Worm (Caenorhabditis elegans) whole organism, midembryonic: ENCODE results near the gene pitr-1.

Experiments used
- T22C8.4 ChIP-seq: fragments of 200-800 bp; sonication (Bioruptor generic); IDR thresholded peaks from 2 replicates; pipeline ENCODE4 v1.3.6; 2022; ENCODE audit warnings: missing genetic modification characterization, missing compliant biosample characterization
- cog-1 ChIP-seq: sonication (generic microtip); optimal IDR thresholded peaks from 2 replicates; lab custom pipeline; 2016; ENCODE audit warnings: missing genetic modification characterization, missing compliant biosample characterization
- flt-1 ChIP-seq: fragments of 200-800 bp; sonication (Bioruptor generic); IDR thresholded peaks from 2 replicates; pipeline ENCODE4 v1.3.6; 2022; ENCODE audit warnings: missing genetic modification characterization, missing compliant biosample characterization
- med-1 ChIP-seq: sonication (generic microtip); optimal IDR thresholded peaks from 2 replicates; lab custom pipeline; 2017; ENCODE audit warnings: missing genetic modification characterization, mild to moderate bottlenecking, missing compliant biosample characterization, antibody characterized with exemption, missing genetic modification reagents; ENCODE audit not compliant: insufficient read depth
- ref-1 ChIP-seq: fragments of 200-800 bp; sonication (Bioruptor generic); conservative IDR thresholded peaks from 2 replicates; pipeline ENCODE4 v1.3.6; 2022; ENCODE audit warnings: missing genetic modification reagents, missing genetic modification characterization, missing compliant biosample characterization
- ztf-23 ChIP-seq: fragments of 200-800 bp; sonication (Bioruptor generic); IDR thresholded peaks from 2 replicates; pipeline ENCODE4 v1.3.6; 2022; ENCODE audit warnings: missing genetic modification reagents, missing genetic modification characterization, missing compliant biosample characterization

DNA sequence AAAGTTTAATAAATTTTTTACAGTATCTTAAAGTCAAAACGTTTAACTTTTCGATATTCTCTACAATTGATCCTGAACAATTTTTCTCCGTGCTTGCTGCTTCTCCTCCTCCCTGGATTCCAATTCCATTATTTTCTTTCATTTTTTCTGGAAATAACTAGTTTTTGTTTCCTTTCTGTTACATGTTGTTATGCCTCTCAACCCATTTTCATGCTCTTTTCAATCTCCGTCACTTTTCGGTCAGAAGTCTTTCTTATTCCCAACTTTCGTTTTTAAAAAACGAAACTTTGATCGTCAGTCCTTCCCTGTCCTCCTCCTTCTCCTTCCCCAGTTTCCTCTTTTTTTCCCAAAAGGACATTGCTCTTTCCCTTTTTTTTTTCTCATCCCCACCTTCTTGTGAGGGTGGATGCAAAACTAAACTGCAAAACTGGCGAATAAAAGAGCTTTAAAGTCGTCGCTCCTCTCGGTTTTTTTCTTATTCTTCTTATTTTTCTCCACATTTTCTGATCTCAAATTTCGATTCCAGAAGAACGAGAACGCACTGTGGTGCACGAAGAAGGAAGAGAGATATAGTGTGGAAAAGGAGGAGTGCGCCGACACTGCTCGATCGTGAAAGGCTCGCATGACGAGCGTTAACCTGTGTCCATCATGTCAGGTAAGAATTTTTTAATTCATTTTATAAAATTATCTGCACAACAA is 11.2 kb downstream of the pitr-1 start, which contains the start of the genes C48A7.16 and egl-19:
- TF ChIP-seq ztf-23 (GFP tag; lab: Robert Waterston, UW), result no peak
- no peak for TF ChIP-seq cog-1 (tag; lab: Kevin White, UChicago)
- TF ChIP-seq flt-1 (GFP tag; lab: Robert Waterston, UW), result no peak
- no peak for TF ChIP-seq T22C8.4
- TF ChIP-seq ref-1 (GFP tag; lab: Robert Waterston, UW), result no peak
- TF ChIP-seq med-1 (GFP tag; lab: Kevin White, UChicago), result no peak
